Worm (Caenorhabditis elegans) whole organism, L4/young adult: ENCODE results near the gene srw-20.

Experiments used
- W03F9.2 ChIP-seq: fragments of 150-350 bp; optimal IDR thresholded peaks from 2 replicates; lab custom pipeline; 2014; ENCODE audit warnings: missing biosample characterization, missing genetic modification characterization
- dao-5 ChIP-seq: sonication (generic microtip); optimal IDR thresholded peaks from 2 replicates; lab custom pipeline; 2016; ENCODE audit warnings: missing genotype, missing genetic modification characterization, moderate library complexity, missing compliant biosample characterization
- him-1 ChIP-seq: sonication (generic microtip); optimal IDR thresholded peaks from 2 replicates; lab custom pipeline; 2016; ENCODE audit warnings: missing genotype, missing genetic modification reagents, missing genetic modification characterization, missing compliant biosample characterization

DNA sequence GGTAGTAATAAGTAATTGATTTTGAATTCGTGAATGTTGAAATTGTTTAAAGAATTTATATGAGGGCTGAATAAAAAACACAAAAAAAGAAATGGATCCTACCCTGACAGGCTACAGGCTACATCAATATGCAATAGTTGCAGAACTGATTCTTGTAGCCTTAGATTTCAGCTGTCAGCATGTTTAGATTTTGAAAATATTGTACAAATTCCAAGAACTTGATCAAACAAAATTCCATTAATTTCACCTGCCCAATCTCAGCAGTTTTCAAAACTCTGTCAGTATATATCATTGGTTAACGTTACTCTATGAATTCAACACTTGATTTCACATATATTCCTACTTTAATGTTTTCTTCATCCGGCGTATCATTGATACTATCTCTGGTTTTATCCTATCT is 49.3 kb downstream of the srw-20 start:
- TF ChIP-seq dao-5 (tag; lab: Kevin White, UChicago) (no peak), him-1 (tag; lab: Kevin White, UChicago) (no peak), W03F9.2 (tag; lab: Kevin White, UChicago) (no peak)
